Fruit fly (Drosophila melanogaster): ENCODE data around the gene Polr2D.
A peak's percentile ranks its signal among the peaks of the same experiment; 100 is the strongest.

The Polr2D gene

DNA sequence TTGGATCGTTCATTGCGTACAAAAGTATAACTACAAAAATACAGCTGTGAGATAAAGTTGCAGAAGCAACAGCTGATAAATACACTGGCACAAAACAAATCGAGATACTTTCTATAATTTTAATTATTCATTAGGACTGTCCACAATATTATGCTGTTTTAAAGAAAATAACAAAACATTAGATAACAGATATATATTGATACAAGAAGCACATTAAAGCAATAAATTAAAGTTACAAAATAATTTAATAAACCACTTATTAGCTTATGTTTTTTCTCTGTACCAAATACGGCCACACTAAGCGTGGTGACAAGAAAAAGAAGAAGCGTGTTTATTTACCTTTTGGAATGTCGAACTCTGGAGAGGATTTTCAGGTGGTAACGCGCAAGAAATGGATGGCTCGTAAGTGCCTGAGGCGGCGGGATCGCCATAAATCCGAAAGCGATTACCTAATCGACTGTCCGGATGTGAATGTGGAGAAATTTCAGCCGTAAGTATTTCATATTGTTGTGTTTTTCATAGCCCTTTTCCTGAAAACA, 35.0 kb downstream of the Polr2D start, which contains the start of the genes CG7988 and CG7183 (continued):
- TF ChIP-seq CG6276 (GFP tag; optimal IDR thresholded peaks at IDR 0.05), result peak; percentile 88
- TF ChIP-seq CG4318 (GFP tag; optimal IDR thresholded peaks at IDR 0.05), result no peak
- TF ChIP-seq pdm3 (GFP tag; optimal IDR thresholded peaks at IDR 0.05), result peak; percentile 99
- TF ChIP-seq net (GFP tag; optimal IDR thresholded peaks at IDR 0.05), result peak; percentile 97
- TF ChIP-seq CG8119 (GFP tag; IDR thresholded peaks at IDR 0.05), result peak; percentile 97
- TF ChIP-seq Gug (GFP tag; IDR thresholded peaks at IDR 0.05), result peak; percentile 99
- peak; percentile 98 for TF ChIP-seq Ets96B (tag; optimal IDR thresholded peaks at IDR 0.05)
- TF ChIP-seq cyc (GFP tag; optimal IDR thresholded peaks at IDR 0.05), result peak; percentile 97
- TF ChIP-seq topi (GFP tag; optimal IDR thresholded peaks at IDR 0.05), result peak; percentile 98
- peak; percentile 99 for TF ChIP-seq Eip78C (GFP tag)
- peak; percentile 99 for TF ChIP-seq svp (GFP tag)
- TF ChIP-seq CG11294 (GFP tag; IDR thresholded peaks at IDR 0.05), result peak; percentile 97
- TF ChIP-seq Smox (GFP tag; optimal IDR thresholded peaks at IDR 0.05), result peak; percentile 98
- peak; percentile 97 for TF ChIP-seq Sox15 (GFP tag; optimal IDR thresholded peaks at IDR 0.05)

DNA sequence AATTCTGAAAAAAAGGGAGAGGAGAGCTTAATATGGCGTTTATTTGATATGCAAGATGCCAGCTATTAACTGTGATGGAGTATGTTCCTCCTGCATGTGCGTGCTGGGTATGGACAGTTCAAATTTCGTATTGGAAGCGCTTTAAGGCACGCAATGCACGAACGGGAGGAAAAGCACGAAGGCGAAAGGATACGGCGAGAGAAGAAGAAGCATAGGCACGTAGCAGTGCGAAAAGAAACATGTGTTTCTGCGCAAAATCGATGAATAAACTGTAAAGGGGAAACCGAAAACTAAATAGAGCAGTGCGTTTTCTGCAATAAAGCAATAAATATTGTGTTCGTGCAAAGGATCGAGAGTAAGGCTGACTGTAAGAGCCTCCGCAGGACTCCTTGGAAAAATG, 39.4 kb downstream of the Polr2D start, which contains the start of gene CG14314:
CG14314 (plus strand) TSS at position 243 of the 400 bp plus-strand sequence.
- TF ChIP-seq acj6 (GFP tag; optimal IDR thresholded peaks at IDR 0.05) (no peak), CG8119 (GFP tag; IDR thresholded peaks at IDR 0.05) (no peak)

DNA sequence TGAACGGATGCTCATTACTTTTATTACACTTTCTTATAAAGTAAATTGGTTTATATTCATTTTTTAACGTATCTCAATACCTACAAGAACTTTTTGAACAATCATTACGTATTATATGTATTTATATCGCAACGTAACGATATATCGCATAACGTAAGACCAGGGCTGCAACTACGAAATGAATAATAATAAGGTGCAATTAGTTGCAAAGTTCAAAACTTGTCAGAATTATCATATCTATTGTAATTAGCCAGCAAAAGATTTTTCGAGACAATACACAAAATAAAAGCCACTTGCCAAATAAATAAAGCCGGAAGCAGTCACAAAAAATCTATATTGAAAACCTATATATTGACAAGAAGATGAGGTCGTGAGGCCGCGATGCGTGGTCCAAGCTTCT, 40.0 kb downstream of the Polr2D start:
- no peak for TF ChIP-seq dsx (GFP tag; optimal IDR thresholded peaks at IDR 0.05; ENCODE audit: poor library complexity, severe bottlenecking)
- TF ChIP-seq acj6 (GFP tag; optimal IDR thresholded peaks at IDR 0.05), result peak; percentile 44
- peak; percentile 8 for TF ChIP-seq CG10631 (GFP tag; optimal IDR thresholded peaks at IDR 0.05)
- TF ChIP-seq CG10669 (GFP tag; optimal IDR thresholded peaks at IDR 0.05), result no peak
- TF ChIP-seq Sox15 (GFP tag; optimal IDR thresholded peaks at IDR 0.05), result no peak
- peak; percentile 32 for TF ChIP-seq Sox14 (GFP tag; optimal IDR thresholded peaks at IDR 0.05)
- no peak for TF ChIP-seq CG9139 (GFP tag; optimal IDR thresholded peaks at IDR 0.05)
- peak; percentile 28 for TF ChIP-seq Lpt (GFP tag; optimal IDR thresholded peaks at IDR 0.05)
- TF ChIP-seq net (GFP tag; optimal IDR thresholded peaks at IDR 0.05), result peak; percentile 8
- no peak for TF ChIP-seq Eip75B (GFP tag; optimal IDR thresholded peaks at IDR 0.05)
- TF ChIP-seq Hr4 (GFP tag; optimal IDR thresholded peaks at IDR 0.05), result peak; percentile 55
- no peak for TF ChIP-seq Gug (GFP tag; IDR thresholded peaks at IDR 0.05)
- TF ChIP-seq Eip93F (GFP tag; optimal IDR thresholded peaks at IDR 0.05), result no peak
- TF ChIP-seq fd85E (GFP tag; optimal IDR thresholded peaks at IDR 0.05), result no peak
- TF ChIP-seq Hr39 (GFP tag; optimal IDR thresholded peaks at IDR 0.05), result peak; percentile 67
- no peak for TF ChIP-seq CG6792 (GFP tag; optimal IDR thresholded peaks at IDR 0.05)
- TF ChIP-seq topi (GFP tag; optimal IDR thresholded peaks at IDR 0.05), result peak; percentile 43
- peak; percentile 63 for TF ChIP-seq pdm3 (GFP tag; optimal IDR thresholded peaks at IDR 0.05)
- no peak for TF ChIP-seq CG15336 (GFP tag; IDR thresholded peaks at IDR 0.05)
- no peak for TF ChIP-seq CG4318 (GFP tag; optimal IDR thresholded peaks at IDR 0.05)
- no peak for TF ChIP-seq CG3032 (tag; optimal IDR thresholded peaks at IDR 0.05)
- TF ChIP-seq ss (GFP tag; optimal IDR thresholded peaks at IDR 0.05), result no peak
- TF ChIP-seq esn (GFP tag; optimal IDR thresholded peaks at IDR 0.05), result peak; percentile 61
- TF ChIP-seq spab (GFP tag; optimal IDR thresholded peaks at IDR 0.05), result no peak
- peak; percentile 40 for TF ChIP-seq CG32006 (GFP tag; optimal IDR thresholded peaks at IDR 0.05)
- TF ChIP-seq Ets21C (GFP tag; optimal IDR thresholded peaks at IDR 0.05), result peak; percentile 43
- peak in 1 of 2 experiments; percentile 5 for TF ChIP-seq salr (GFP tag; optimal IDR thresholded peaks at IDR 0.05)
- TF ChIP-seq CG11762 (GFP tag; optimal IDR thresholded peaks at IDR 0.05; ENCODE audit: insufficient read depth), result no peak
- TF ChIP-seq Met (GFP tag; optimal IDR thresholded peaks at IDR 0.05), result peak; percentile 58
- TF ChIP-seq CG7368 (GFP tag; optimal IDR thresholded peaks at IDR 0.05), result no peak
- no peak for TF ChIP-seq CG8632 (GFP tag; optimal IDR thresholded peaks at IDR 0.05)
- TF ChIP-seq Sox102F (GFP tag; optimal IDR thresholded peaks at IDR 0.05), result peak; percentile 28
- TF ChIP-seq CG1621 (tag; optimal IDR thresholded peaks at IDR 0.05), result no peak
- TF ChIP-seq Blimp-1 (GFP tag; optimal IDR thresholded peaks at IDR 0.05), result no peak
- TF ChIP-seq vri (GFP tag; optimal IDR thresholded peaks at IDR 0.05), result no peak
- TF ChIP-seq CG8319 (GFP tag; optimal IDR thresholded peaks at IDR 0.05), result no peak
- TF ChIP-seq Hr38 (GFP tag; optimal IDR thresholded peaks at IDR 0.05), result no peak
- TF ChIP-seq lz (GFP tag; optimal IDR thresholded peaks at IDR 0.05), result peak; percentile 63
- TF ChIP-seq cyc (GFP tag; optimal IDR thresholded peaks at IDR 0.05), result peak; percentile 50
- TF ChIP-seq CG16779 (tag; optimal IDR thresholded peaks at IDR 0.05), result no peak
- TF ChIP-seq svp (GFP tag), result peak; percentile 81
